Fruit fly (Drosophila melanogaster) whole organism, embryonic: ENCODE data around the gene CG3165.

ENCODE experiments used
- CG10209 ChIP-seq: fragments of 200-800 bp; sonication (Bioruptor generic); optimal IDR thresholded peaks from 3 replicates; lab custom pipeline; 2017; ENCODE audit warnings: missing biosample characterization, mild to moderate bottlenecking, missing genetic modification characterization, missing genetic modification reagents
- CG1024 ChIP-seq: fragments of 200-800 bp; sonication (Bioruptor generic); IDR thresholded peaks from 2 replicates; pipeline ENCODE4 v1.3.6; 2022; ENCODE audit warnings: missing biosample characterization, missing genetic modification characterization
- CG10274 ChIP-seq: fragments of 200-800 bp; sonication (Bioruptor generic); optimal IDR thresholded peaks from 3 replicates; lab custom pipeline; 2017; ENCODE audit warnings: missing biosample characterization, mild to moderate bottlenecking, missing genetic modification characterization
- CG11456 ChIP-seq: fragments of 200-800 bp; sonication (Bioruptor generic); IDR thresholded peaks from 3 replicates; pipeline ENCODE4 v1.3.6; 2022; ENCODE audit warnings: missing biosample characterization, missing genetic modification characterization
- CG12299 ChIP-seq: fragments of 200-800 bp; sonication (Bioruptor generic); optimal IDR thresholded peaks from 2 replicates; lab custom pipeline; 2018; ENCODE audit warnings: missing biosample characterization, mild to moderate bottlenecking, missing genetic modification characterization
- CG13894 ChIP-seq: fragments of 200-800 bp; sonication (Bioruptor generic); optimal IDR thresholded peaks from 3 replicates; lab custom pipeline; 2018; ENCODE audit warnings: missing biosample characterization, mild to moderate bottlenecking, missing genetic modification characterization, moderate library complexity
- CG1603 ChIP-seq: fragments of 200-800 bp; sonication (Bioruptor generic); optimal IDR thresholded peaks from 2 replicates; lab custom pipeline; 2019; ENCODE audit warnings: missing biosample characterization, mild to moderate bottlenecking, missing genetic modification characterization, moderate library complexity
- CG17568 ChIP-seq: fragments of 200-800 bp; sonication (Bioruptor generic); optimal IDR thresholded peaks from 2 replicates; lab custom pipeline; 2018; ENCODE audit warnings: missing biosample characterization, mild to moderate bottlenecking, missing genetic modification characterization, moderate library complexity
- CG1792 ChIP-seq: fragments of 200-800 bp; sonication (Bioruptor generic); optimal IDR thresholded peaks from 2 replicates; lab custom pipeline; 2016; ENCODE audit warnings: missing biosample characterization, missing genetic modification characterization
- CG18476 ChIP-seq: fragments of 200-800 bp; sonication (Bioruptor generic); optimal IDR thresholded peaks from 2 replicates; lab custom pipeline; 2016; ENCODE audit warnings: missing biosample characterization, mild to moderate bottlenecking, missing genetic modification characterization
- CG2120 ChIP-seq: fragments of 200-800 bp; sonication (Bioruptor generic); optimal IDR thresholded peaks from 3 replicates; lab custom pipeline; 2016; ENCODE audit warnings: missing biosample characterization, missing genetic modification characterization
- CG2199 ChIP-seq: fragments of 200-800 bp; sonication (Bioruptor generic); IDR thresholded peaks from 3 replicates; pipeline ENCODE4 v1.3.6; 2022; ENCODE audit warnings: missing biosample characterization, missing genetic modification characterization
- CG32772 ChIP-seq: fragments of 200-800 bp; sonication (Bioruptor generic); IDR thresholded peaks from 2 replicates; pipeline ENCODE4 v1.3.6; 2022; ENCODE audit warnings: missing biosample characterization, missing genetic modification characterization
- CG33213 ChIP-seq: fragments of 200-800 bp; sonication (Bioruptor generic); optimal IDR thresholded peaks from 3 replicates; lab custom pipeline; 2016; ENCODE audit warnings: missing biosample characterization, missing genetic modification characterization
- CG3407 ChIP-seq: fragments of 200-800 bp; sonication (Bioruptor generic); optimal IDR thresholded peaks from 2 replicates; lab custom pipeline; 2018; ENCODE audit warnings: missing biosample characterization, mild to moderate bottlenecking, missing genetic modification characterization
- CG34422 ChIP-seq: fragments of 200-800 bp; sonication (Bioruptor generic); IDR thresholded peaks from 3 replicates; pipeline ENCODE4 v1.3.6; 2022; ENCODE audit warnings: missing biosample characterization, missing genetic modification characterization
- CG6689 ChIP-seq: fragments of 200-800 bp; sonication (Bioruptor generic); IDR thresholded peaks from 2 replicates; pipeline ENCODE4 v1.3.6; 2022; ENCODE audit warnings: missing biosample characterization, missing genetic modification characterization
- CG6813 ChIP-seq: fragments of 200-800 bp; sonication (Bioruptor generic); optimal IDR thresholded peaks from 2 replicates; lab custom pipeline; 2017; ENCODE audit warnings: missing biosample characterization, missing genetic modification characterization, mild to moderate bottlenecking, moderate library complexity, missing genetic modification reagents
- CG6854 ChIP-seq: fragments of 200-800 bp; sonication (Bioruptor generic); optimal IDR thresholded peaks from 3 replicates; lab custom pipeline; 2017; ENCODE audit warnings: missing biosample characterization, mild to moderate bottlenecking, missing genetic modification characterization
- CG8924 ChIP-seq: fragments of 200-800 bp; optimal IDR thresholded peaks from 3 replicates; lab custom pipeline; 2019; ENCODE audit warnings: missing biosample characterization, mild to moderate bottlenecking, missing genetic modification characterization, moderate library complexity
- CG9437 ChIP-seq: fragments of 200-800 bp; sonication (Bioruptor generic); optimal IDR thresholded peaks from 2 replicates; lab custom pipeline; 2018; ENCODE audit warnings: missing biosample characterization, mild to moderate bottlenecking, missing genetic modification characterization
- CoRest ChIP-seq: fragments of 200-800 bp; sonication (Bioruptor generic); optimal IDR thresholded peaks from 3 replicates; lab custom pipeline; 2018; ENCODE audit warnings: missing biosample characterization, mild to moderate bottlenecking, missing genetic modification characterization, moderate library complexity
- Dad ChIP-seq: fragments of 200-800 bp; sonication (Bioruptor generic); optimal IDR thresholded peaks from 3 replicates; lab custom pipeline; 2016; ENCODE audit warnings: missing biosample characterization, missing genetic modification characterization
- Dref ChIP-seq: fragments of 200-800 bp; sonication (Bioruptor generic); IDR thresholded peaks from 2 replicates; pipeline ENCODE4 v1.3.6; 2022; ENCODE audit warnings: missing biosample characterization, missing genetic modification characterization
- ERR ChIP-seq: fragments of 200-800 bp; sonication (Bioruptor generic); optimal IDR thresholded peaks from 2 replicates; lab custom pipeline; 2016; ENCODE audit warnings: missing biosample characterization, missing genetic modification characterization
- HHEX ChIP-seq: fragments of 200-800 bp; sonication (Bioruptor generic); optimal IDR thresholded peaks from 3 replicates; lab custom pipeline; 2017; ENCODE audit warnings: missing biosample characterization, mild to moderate bottlenecking, missing genetic modification characterization, missing genetic modification reagents
- Hey ChIP-seq: fragments of 200-800 bp; sonication (Bioruptor generic); optimal IDR thresholded peaks from 3 replicates; lab custom pipeline; 2018; ENCODE audit warnings: missing biosample characterization, mild to moderate bottlenecking, missing genetic modification characterization
- Hsf ChIP-seq: fragments of 200-800 bp; sonication (Bioruptor generic); optimal IDR thresholded peaks from 3 replicates; lab custom pipeline; 2016; ENCODE audit warnings: missing biosample characterization, missing genetic modification characterization
- Jarid2 ChIP-seq: fragments of 200-800 bp; sonication (Bioruptor generic); optimal IDR thresholded peaks from 3 replicates; lab custom pipeline; 2017; ENCODE audit warnings: mild to moderate bottlenecking, missing biosample characterization, missing genetic modification reagents, missing genetic modification characterization
- Ssrp ChIP-seq: fragments of 200-800 bp; sonication (Bioruptor generic); optimal IDR thresholded peaks from 2 replicates; lab custom pipeline; 2018; ENCODE audit warnings: missing biosample characterization, mild to moderate bottlenecking, missing genetic modification characterization, moderate library complexity
- cg ChIP-seq: fragments of 200-800 bp; sonication (Bioruptor generic); optimal IDR thresholded peaks from 3 replicates; lab custom pipeline; 2019; ENCODE audit warnings: missing biosample characterization, mild to moderate bottlenecking, missing genetic modification characterization, moderate library complexity
- chn ChIP-seq: fragments of 200-800 bp; sonication (Bioruptor generic); optimal IDR thresholded peaks from 2 replicates; lab custom pipeline; 2016; ENCODE audit warnings: missing biosample characterization, missing genetic modification characterization
- cwo ChIP-seq: fragments of 200-800 bp; sonication (Bioruptor generic); optimal IDR thresholded peaks from 3 replicates; lab custom pipeline; 2017; ENCODE audit warnings: missing biosample characterization, missing genetic modification characterization, mild to moderate bottlenecking, moderate library complexity, missing genetic modification reagents
- dmrt11E ChIP-seq: fragments of 200-800 bp; sonication (Bioruptor generic); optimal IDR thresholded peaks from 3 replicates; lab custom pipeline; 2018; ENCODE audit warnings: missing biosample characterization, mild to moderate bottlenecking, missing genetic modification characterization, moderate library complexity
- eve ChIP-seq, 2 experiments: fragments of >200 bp; optimal IDR thresholded peaks; 2 replicates each; lab custom pipeline; 2017; ENCODE audit warnings: missing biosample characterization in 2 of 2, missing genetic modification characterization in 2 of 2
- fd3F ChIP-seq: fragments of 200-800 bp; sonication (Bioruptor generic); optimal IDR thresholded peaks from 2 replicates; lab custom pipeline; 2018; ENCODE audit warnings: missing biosample characterization, mild to moderate bottlenecking, missing genetic modification characterization, moderate library complexity
- gfzf ChIP-seq: fragments of 200-800 bp; sonication (Bioruptor generic); optimal IDR thresholded peaks from 2 replicates; lab custom pipeline; 2016; ENCODE audit warnings: missing biosample characterization, mild to moderate bottlenecking, missing genetic modification characterization, moderate library complexity
- hbn ChIP-seq: fragments of 200-800 bp; sonication (Bioruptor generic); IDR thresholded peaks from 2 replicates; pipeline ENCODE4 v1.3.6; 2022; ENCODE audit warnings: missing biosample characterization, missing genetic modification characterization; ENCODE audit not compliant: partially characterized antibody
- jing ChIP-seq: fragments of 200-800 bp; sonication (Bioruptor generic); optimal IDR thresholded peaks from 2 replicates; lab custom pipeline; 2018; ENCODE audit warnings: missing biosample characterization, mild to moderate bottlenecking, missing genetic modification characterization
- ken ChIP-seq: fragments of 200-800 bp; sonication (Bioruptor generic); IDR thresholded peaks from 3 replicates; pipeline ENCODE4 v1.3.6; 2022; ENCODE audit warnings: missing biosample characterization, missing genetic modification characterization
- klu ChIP-seq: fragments of 200-800 bp; sonication (Bioruptor generic); IDR thresholded peaks from 2 replicates; pipeline ENCODE4 v1.3.6; 2022; ENCODE audit warnings: missing biosample characterization, missing genetic modification characterization
- lov ChIP-seq, 2 experiments: fragments of 200-800 bp in 1 of 2; fragments of >200 bp in 1 of 2; sonication (Bioruptor generic) in 1 of 2; IDR thresholded peaks in 1 of 2; optimal IDR thresholded peaks in 1 of 2; 2 replicates in 1 of 2; 3 replicates in 1 of 2; pipeline versions ENCODE4 v1.3.6 to Lab custom; 2017 to 2022; ENCODE audit warnings: missing biosample characterization in 1 of 2, missing genetic modification characterization in 1 of 2
- otp ChIP-seq: fragments of 200-800 bp; sonication (Bioruptor generic); IDR thresholded peaks from 3 replicates; pipeline ENCODE4, ENCODE4 v1.3.6; 2022; ENCODE audit warnings: missing biosample characterization, missing genetic modification characterization
- pb ChIP-seq: fragments of 200-800 bp; sonication (Bioruptor generic); optimal IDR thresholded peaks from 3 replicates; lab custom pipeline; 2016; ENCODE audit warnings: missing biosample characterization, missing genetic modification characterization
- repo ChIP-seq: fragments of 200-800 bp; sonication (Bioruptor generic); optimal IDR thresholded peaks from 2 replicates; lab custom pipeline; 2016; ENCODE audit warnings: missing biosample characterization, missing genetic modification characterization
- tna ChIP-seq: fragments of 200-800 bp; sonication (Bioruptor generic); IDR thresholded peaks from 2 replicates; pipeline ENCODE4 v1.3.6; 2022; ENCODE audit warnings: missing biosample characterization, missing genetic modification characterization; ENCODE audit not compliant: partially characterized antibody
- trem ChIP-seq: fragments of 200-800 bp; optimal IDR thresholded peaks from 3 replicates; lab custom pipeline; 2019; ENCODE audit warnings: missing biosample characterization, mild to moderate bottlenecking, missing genetic modification characterization, moderate library complexity
- tx ChIP-seq: fragments of 200-800 bp; sonication (Bioruptor generic); optimal IDR thresholded peaks from 2 replicates; lab custom pipeline; 2016; ENCODE audit warnings: missing biosample characterization, missing genetic modification characterization
- usp ChIP-seq: fragments of >200 bp; optimal IDR thresholded peaks from 2 replicates; lab custom pipeline; 2017; ENCODE audit warnings: missing biosample characterization, missing genetic modification characterization

Gene CG3165

DNA sequence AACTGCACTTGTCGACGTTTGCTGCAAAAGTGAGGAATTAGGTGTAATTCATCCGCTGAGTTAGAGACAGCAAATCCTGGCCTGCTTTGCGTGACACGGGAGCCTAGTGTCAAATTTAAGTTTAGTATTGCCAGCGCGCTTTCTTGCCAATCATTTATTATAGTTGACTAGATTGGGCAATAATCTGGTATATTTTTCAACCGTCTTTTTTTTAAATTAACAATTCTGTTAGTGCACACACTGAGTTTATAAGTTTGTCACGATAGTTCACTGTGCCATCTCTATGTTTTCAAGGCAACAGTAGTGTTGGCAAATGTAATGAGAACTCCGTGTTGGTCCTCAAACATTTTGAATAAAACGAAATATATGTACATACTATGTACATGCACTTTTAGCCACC, at the start of gene CG3165, which contains the start of gene CG9641 (continued):
- no peak for TF ChIP-seq jing (GFP tag; lab: Kevin White, UChicago)
- TF ChIP-seq CG10209 (GFP tag; lab: Kevin White, UChicago), result peak; percentile 70
- peak; percentile 66 for TF ChIP-seq CG12299 (tag; lab: Kevin White, UChicago)
- TF ChIP-seq gfzf, result peak; percentile 46
- peak; percentile 91 for TF ChIP-seq chn (GFP tag; lab: Kevin White, UChicago)
- peak; percentile 86 for TF ChIP-seq ken (GFP tag; lab: Robert Waterston, UW)
- no peak for TF ChIP-seq lov (optimal IDR thresholded peaks at IDR 0.05; lab: Kevin White, UChicago)
- TF ChIP-seq lov (GFP tag; IDR thresholded peaks at IDR 0.05; lab: Robert Waterston, UW), result peak; percentile 69; the same call in 2 of the 3 replicates
- TF ChIP-seq CG1024, result peak; percentile 21; the same call in 1 of the 2 replicates
- TF ChIP-seq CG34422 (GFP tag; lab: Robert Waterston, UW), result peak; percentile 80
- TF ChIP-seq CG3407 (GFP tag; lab: Kevin White, UChicago), result no peak
- TF ChIP-seq usp (GFP tag; lab: Kevin White, UChicago), result no peak
- peak; percentile 72 for TF ChIP-seq CG1603 (tag; lab: Kevin White, UChicago)
- peak; percentile 84 for TF ChIP-seq trem (tag; lab: Kevin White, UChicago)
- TF ChIP-seq cwo (GFP tag; lab: Kevin White, UChicago), result peak; percentile 73
- peak; percentile 90 for TF ChIP-seq tna (GFP tag; lab: Robert Waterston, UW)
- peak; percentile 90 for TF ChIP-seq Dad (GFP tag; lab: Kevin White, UChicago)
- peak; percentile 21 for TF ChIP-seq CG6854
- peak; percentile 98 for TF ChIP-seq hbn (GFP tag; lab: Robert Waterston, UW)
- no peak for TF ChIP-seq CG6813 (GFP tag; lab: Kevin White, UChicago)
- TF ChIP-seq CG6689, result peak; percentile 88
- peak; percentile 86 for TF ChIP-seq CG13894
- peak; percentile 55; the same call in 1 of the 3 replicates for TF ChIP-seq otp (GFP tag; lab: Robert Waterston, UW)
- no peak for TF ChIP-seq cg (GFP tag; lab: Kevin White, UChicago)
- peak; percentile 77 for TF ChIP-seq CG18476 (GFP tag; lab: Kevin White, UChicago)
- TF ChIP-seq CG9437 (GFP tag; lab: Kevin White, UChicago), result peak; percentile 69
- peak; percentile 91 for TF ChIP-seq Hsf (GFP tag; lab: Kevin White, UChicago)
- no peak for TF ChIP-seq eve (GFP tag; optimal IDR thresholded peaks at IDR 0.05; lab: Kevin White, UChicago)
- TF ChIP-seq Jarid2 (GFP tag; lab: Kevin White, UChicago), result no peak
- peak; percentile 80; the same call in 2 of the 3 replicates for TF ChIP-seq CG2199
- peak; percentile 90 for TF ChIP-seq CG33213 (GFP tag; lab: Kevin White, UChicago)
- peak; percentile 72 for TF ChIP-seq repo
- TF ChIP-seq fd3F (GFP tag; lab: Kevin White, UChicago), result peak; percentile 69
- peak; percentile 79 for TF ChIP-seq Ssrp (tag; lab: Kevin White, UChicago)
- TF ChIP-seq CG1792 (GFP tag; lab: Kevin White, UChicago), result peak; percentile 80
- TF ChIP-seq pb, result peak; percentile 78
- peak; percentile 73 for TF ChIP-seq CG32772 (GFP tag; lab: Robert Waterston, UW)
- TF ChIP-seq HHEX (GFP tag; lab: Kevin White, UChicago), result no peak
- peak; percentile 17 for TF ChIP-seq CG10274 (GFP tag; lab: Kevin White, UChicago)
- TF ChIP-seq CG2120, result peak; percentile 92
- no peak for TF ChIP-seq Hey (tag; lab: Kevin White, UChicago)
- TF ChIP-seq CoRest (tag; lab: Kevin White, UChicago), result peak; percentile 90
- 0 out of 2 replicates have a peak, but pooled peaks have one; percentile 30 for TF ChIP-seq Dref (GFP tag; lab: Robert Waterston, UW)
- TF ChIP-seq tx, result peak; percentile 87
- peak; percentile 82 for TF ChIP-seq CG8924
- peak; percentile 84 for TF ChIP-seq dmrt11E (tag; lab: Kevin White, UChicago)
- no peak for TF ChIP-seq CG17568 (GFP tag; lab: Kevin White, UChicago)
- TF ChIP-seq klu (GFP tag; lab: Robert Waterston, UW), result peak; percentile 76; the same call in 1 of the 2 replicates
- TF ChIP-seq CG11456 (GFP tag; lab: Robert Waterston, UW), result peak; percentile 90
- TF ChIP-seq ERR (GFP tag; lab: Kevin White, UChicago), result peak; percentile 85
